Fruit fly (Drosophila melanogaster) whole organism, wandering third instar larva: Measurements from ENCODE around the gene Tcs6.

Experiments
- CrebA ChIP-seq: fragments of 200-800 bp; sonication (Bioruptor generic); optimal IDR thresholded peaks from 2 replicates; lab custom pipeline; 2016; ENCODE audit warnings: missing biosample characterization, mild to moderate bottlenecking, missing genetic modification characterization, borderline replicate concordance
- GATAd ChIP-seq: sonication (Bioruptor generic); optimal IDR thresholded peaks from 2 replicates; lab custom pipeline; 2016; ENCODE audit warnings: missing biosample characterization, missing genetic modification characterization
- Jra ChIP-seq: sonication (Bioruptor generic); optimal IDR thresholded peaks from 2 replicates; lab custom pipeline; 2016; ENCODE audit warnings: missing biosample characterization, missing genetic modification characterization
- Mio ChIP-seq: sonication (Bioruptor generic); optimal IDR thresholded peaks from 2 replicates; lab custom pipeline; 2016; ENCODE audit warnings: missing biosample characterization, missing genetic modification characterization
- Myc ChIP-seq: fragments of >200 bp; optimal IDR thresholded peaks from 2 replicates; lab custom pipeline; 2017
- Rel ChIP-seq, 2 experiments: fragments of 200-800 bp; sonication (Bioruptor generic) in 1 of 2; optimal IDR thresholded peaks; 2 replicates in 1 of 2; 3 replicates in 1 of 2; lab custom pipeline; 2016 to 2019; ENCODE audit warnings: mild to moderate bottlenecking in 2 of 2, missing biosample characterization in 2 of 2, missing genetic modification characterization in 2 of 2, moderate library complexity in 1 of 2
- fru ChIP-seq: fragments of 200-800 bp; sonication (Bioruptor generic); optimal IDR thresholded peaks from 3 replicates; lab custom pipeline; 2016; ENCODE audit warnings: missing biosample characterization, mild to moderate bottlenecking, missing genetic modification characterization
- h ChIP-seq: fragments of 200-800 bp; sonication (Bioruptor generic); optimal IDR thresholded peaks from 3 replicates; lab custom pipeline; 2016; ENCODE audit warnings: missing biosample characterization, mild to moderate bottlenecking, missing genetic modification characterization
- psq ChIP-seq: fragments of 200-800 bp; sonication (Bioruptor generic); optimal IDR thresholded peaks from 3 replicates; lab custom pipeline; 2017; ENCODE audit warnings: missing biosample characterization, mild to moderate bottlenecking, missing genetic modification characterization, moderate library complexity
- sv ChIP-seq: fragments of 200-800 bp; sonication (Bioruptor generic); optimal IDR thresholded peaks from 3 replicates; lab custom pipeline; 2016; ENCODE audit warnings: missing biosample characterization, missing genetic modification characterization

- TF ChIP-seq h (GFP tag; lab: Kevin White, UChicago) = peak; percentile 38
- TF ChIP-seq psq (GFP tag; lab: Kevin White, UChicago) = no peak
- TF ChIP-seq GATAd (GFP tag; lab: Kevin White, UChicago) = no peak
- no peak for TF ChIP-seq Jra (GFP tag; lab: Kevin White, UChicago)
- TF ChIP-seq fru = no peak
- no peak for TF ChIP-seq CrebA
- TF ChIP-seq Myc (lab: Kevin White, UChicago) = no peak
- no peak for TF ChIP-seq Mio (GFP tag; lab: Kevin White, UChicago)
- no peak for TF ChIP-seq sv (GFP tag; lab: Kevin White, UChicago)
- no peak for TF ChIP-seq Rel (GFP tag; optimal IDR thresholded peaks at IDR 0.05; lab: Kevin White, UChicago)
- TF ChIP-seq Rel (tag; optimal IDR thresholded peaks at IDR 0.05; lab: Kevin White, UChicago) = peak; percentile 2
These were observed 1.6 kb downstream of the Tcs6 start, which contains the start of the genes Sld5 and CG14543 for dm6 chr3R:26056381-26056780.
